Fruit fly (Drosophila melanogaster): Measurements from ENCODE around the gene Ddrgk1.
A peak's percentile ranks its signal among the peaks of the same experiment; 100 is the strongest.

The Ddrgk1 gene

DNA sequence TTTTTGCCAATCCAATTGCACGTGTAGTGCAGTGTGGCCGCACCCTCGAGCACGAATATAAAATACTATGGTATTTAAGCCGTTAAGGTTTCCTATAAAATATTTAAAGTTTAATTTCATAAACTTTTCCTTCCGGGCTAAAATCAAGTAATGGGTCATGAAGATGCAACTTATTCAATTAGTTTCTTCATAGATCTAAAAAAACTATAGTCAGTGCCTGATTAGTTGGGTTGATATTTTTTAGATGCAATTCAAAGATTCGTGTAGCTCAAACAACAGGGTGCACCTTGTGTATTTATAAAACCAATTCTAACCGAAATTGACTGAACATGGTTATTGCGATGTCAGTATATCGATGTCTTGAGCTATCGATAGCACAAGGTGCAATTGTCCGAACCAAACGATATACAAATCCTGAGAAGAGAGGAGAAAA is 3.9 kb downstream of the Ddrgk1 start, which contains the start of the genes Smyd5 and Oga (continued):
- TF ChIP-seq HLH3B (GFP tag; IDR thresholded peaks at IDR 0.05) (no peak), grn (GFP tag; optimal IDR thresholded peaks at IDR 0.05) (no peak), CG8359 (GFP tag; optimal IDR thresholded peaks at IDR 0.05; ENCODE audit: borderline replicate concordance) (no peak), fd102C (GFP tag; optimal IDR thresholded peaks at IDR 0.05) (no peak), HLH4C (GFP tag; IDR thresholded peaks at IDR 0.05; ENCODE audit: partially characterized antibody) (peak; percentile 94), CG4617 (GFP tag; optimal IDR thresholded peaks at IDR 0.05; ENCODE audit: borderline replicate concordance) (peak; percentile 89), dmrt99B (tag; optimal IDR thresholded peaks at IDR 0.05) (no peak), bab2 (GFP tag; optimal IDR thresholded peaks at IDR 0.05) (no peak), Scr (GFP tag; IDR thresholded peaks at IDR 0.05; ENCODE audit: partially characterized antibody) (peak; percentile 93), HmgD (GFP tag; optimal IDR thresholded peaks at IDR 0.05) (peak; percentile 17), kay (GFP tag; optimal IDR thresholded peaks at IDR 0.05) (no peak), ATbp (GFP tag; optimal IDR thresholded peaks at IDR 0.05) (no peak), toy (GFP tag; IDR thresholded peaks at IDR 0.05) (no peak), nom (GFP tag; optimal IDR thresholded peaks at IDR 0.05) (peak; percentile 0), Oaz (GFP tag; IDR thresholded peaks at IDR 0.05) (no peak), CG9727 (GFP tag; optimal IDR thresholded peaks at IDR 0.05) (peak; percentile 12), CG30431 (GFP tag; optimal IDR thresholded peaks at IDR 0.05) (no peak), Gug (GFP tag; IDR thresholded peaks at IDR 0.05) (no peak), BtbVII (GFP tag; optimal IDR thresholded peaks at IDR 0.05) (no peak), Doc2 (GFP tag; IDR thresholded peaks at IDR 0.05) (no peak), CG5180 (GFP tag; optimal IDR thresholded peaks at IDR 0.05) (no peak), CG14667 (GFP tag; IDR thresholded peaks at IDR 0.05) (no peak), ara (GFP tag; IDR thresholded peaks at IDR 0.05) (no peak), sens-2 (GFP tag; IDR thresholded peaks at IDR 0.05) (no peak), Meics (GFP tag; optimal IDR thresholded peaks at IDR 0.05) (no peak), chn (GFP tag; optimal IDR thresholded peaks at IDR 0.05) (peak; percentile 16), zen2 (GFP tag; IDR thresholded peaks at IDR 0.05; ENCODE audit: partially characterized antibody) (peak; percentile 89), lola (GFP tag; optimal IDR thresholded peaks at IDR 0.05) (peak in 1 of 3 experiments; percentile 31), lilli (GFP tag; optimal IDR thresholded peaks at IDR 0.05) (peak; percentile 69), CG11696 (GFP tag; IDR thresholded peaks at IDR 0.05) (no peak), CG17186 (GFP tag; optimal IDR thresholded peaks at IDR 0.05) (peak; percentile 50), Spps (tag; optimal IDR thresholded peaks at IDR 0.05) (no peak), kni (GFP tag; optimal IDR thresholded peaks at IDR 0.05) (no peak), Hr51 (GFP tag; optimal IDR thresholded peaks at IDR 0.05) (peak in 1 of 2 experiments; percentile 4), Xrp1 (GFP tag; IDR thresholded peaks at IDR 0.05) (no peak), B-H1 (GFP tag; IDR thresholded peaks at IDR 0.05) (no peak), Mad (GFP tag; optimal IDR thresholded peaks at IDR 0.05) (peak; percentile 29), zen (tag; optimal IDR thresholded peaks at IDR 0.05) (peak; percentile 24), wor (GFP tag; IDR thresholded peaks at IDR 0.05) (no peak), CG7786 (GFP tag; optimal IDR thresholded peaks at IDR 0.05) (peak; percentile 52), CG7963 (GFP tag; IDR thresholded peaks at IDR 0.05; ENCODE audit: partially characterized antibody) (peak; percentile 93), pzg (GFP tag; optimal IDR thresholded peaks at IDR 0.05) (peak; percentile 82), amos (GFP tag; IDR thresholded peaks at IDR 0.05; ENCODE audit: partially characterized antibody) (peak; percentile 96), Bgb (GFP tag; IDR thresholded peaks at IDR 0.05; ENCODE audit: partially characterized antibody) (peak; percentile 97), Hr78 (GFP tag; optimal IDR thresholded peaks at IDR 0.05) (no peak), bigmax (GFP tag; optimal IDR thresholded peaks at IDR 0.05) (no peak), Ada2b (GFP tag; IDR thresholded peaks at IDR 0.05) (no peak), danr (GFP tag; IDR thresholded peaks at IDR 0.05) (no peak), CG2889 (GFP tag; IDR thresholded peaks at IDR 0.05) (no peak), abd-A (tag; optimal IDR thresholded peaks at IDR 0.05) (no peak)
